Worm (Caenorhabditis elegans) whole organism, L3 larva: ENCODE data around the gene T23E7.2.
A peak's percentile ranks its signal among the peaks of the same experiment; 100 is the strongest.

Source experiments
- R02D3.7 ChIP-seq: fragments of 150-350 bp; optimal IDR thresholded peaks from 2 replicates; lab custom pipeline; 2014; ENCODE audit warnings: missing biosample characterization, missing genetic modification characterization
- ZK546.5 ChIP-seq: sonication (generic microtip); optimal IDR thresholded peaks from 2 replicates; lab custom pipeline; 2017; ENCODE audit warnings: missing biosample characterization, missing genetic modification characterization
- aly-2 ChIP-seq: fragments of 150-350 bp; optimal IDR thresholded peaks from 2 replicates; lab custom pipeline; 2014; ENCODE audit warnings: missing biosample characterization, missing genetic modification characterization
- ama-1 ChIP-seq: fragments of 150-350 bp; optimal IDR thresholded peaks from 2 replicates; lab custom pipeline; 2018
- ceh-16 ChIP-seq: sonication (generic microtip); optimal IDR thresholded peaks from 2 replicates; lab custom pipeline; 2017; ENCODE audit warnings: missing biosample characterization, missing genetic modification characterization
- ceh-28 ChIP-seq: fragments of 150-350 bp; optimal IDR thresholded peaks from 2 replicates; lab custom pipeline; 2014; ENCODE audit warnings: missing biosample characterization, missing genetic modification reagents, missing genetic modification characterization
- ceh-82 ChIP-seq: fragments of 150-350 bp; optimal IDR thresholded peaks from 2 replicates; lab custom pipeline; 2014; ENCODE audit warnings: missing biosample characterization, missing genetic modification characterization
- ceh-9 ChIP-seq: sonication (generic microtip); optimal IDR thresholded peaks from 2 replicates; lab custom pipeline; 2018; ENCODE audit warnings: missing biosample characterization, missing genetic modification characterization
- daf-12 ChIP-seq: fragments of 150-350 bp; optimal IDR thresholded peaks from 2 replicates; lab custom pipeline; 2014; ENCODE audit warnings: missing biosample characterization, missing genetic modification reagents, missing genetic modification characterization
- egl-27 ChIP-seq: sonication (generic microtip); optimal IDR thresholded peaks from 4 replicates; lab custom pipeline; 2017; ENCODE audit warnings: missing biosample characterization, missing genetic modification reagents, missing genetic modification characterization
- egl-5 ChIP-seq: fragments of 150-350 bp; optimal IDR thresholded peaks from 2 replicates; lab custom pipeline; 2017; ENCODE audit warnings: missing biosample characterization, missing genetic modification reagents, missing genetic modification characterization, inconsistent platforms
- elt-1 ChIP-seq: fragments of 150-350 bp; optimal IDR thresholded peaks from 2 replicates; lab custom pipeline; 2014; ENCODE audit warnings: missing biosample characterization, missing genetic modification characterization
- elt-2 ChIP-seq: sonication (generic microtip); optimal IDR thresholded peaks from 2 replicates; lab custom pipeline; 2016; ENCODE audit warnings: missing genetic modification reagents, mild to moderate bottlenecking, missing genetic modification characterization, missing compliant biosample characterization
- elt-3 ChIP-seq, 3 experiments: fragments of 150-350 bp in 1 of 3; sonication (generic microtip) in 2 of 3; optimal IDR thresholded peaks; 2 replicates in 2 of 3; 4 replicates in 1 of 3; lab custom pipeline; 2014 to 2017; ENCODE audit warnings: missing biosample characterization in 3 of 3, missing genetic modification characterization in 3 of 3
- eor-1 ChIP-seq, 2 experiments: fragments of 150-350 bp; optimal IDR thresholded peaks; 2 replicates each; lab custom pipeline; 2014 to 2018; ENCODE audit warnings: missing biosample characterization in 2 of 2, missing genetic modification characterization in 2 of 2
- fkh-10 ChIP-seq: sonication (generic microtip); optimal IDR thresholded peaks from 2 replicates; lab custom pipeline; 2017; ENCODE audit warnings: missing biosample characterization, missing genetic modification reagents, missing genetic modification characterization
- fkh-2 ChIP-seq: fragments of 150-350 bp; optimal IDR thresholded peaks from 2 replicates; lab custom pipeline; 2014; ENCODE audit warnings: missing biosample characterization, missing genetic modification reagents, missing genetic modification characterization
- fos-1 ChIP-seq: fragments of 150-350 bp; optimal IDR thresholded peaks from 2 replicates; lab custom pipeline; 2014; ENCODE audit warnings: missing biosample characterization, missing genetic modification characterization
- hmg-11 ChIP-seq: sonication (generic microtip); optimal IDR thresholded peaks from 2 replicates; lab custom pipeline; 2016; ENCODE audit warnings: missing genetic modification characterization, missing compliant biosample characterization
- jun-1 ChIP-seq: fragments of 150-350 bp; optimal IDR thresholded peaks from 2 replicates; lab custom pipeline; 2014; ENCODE audit warnings: missing biosample characterization, missing genetic modification reagents, missing genetic modification characterization
- lin-15B ChIP-seq: fragments of 150-350 bp; optimal IDR thresholded peaks from 2 replicates; lab custom pipeline; 2014; ENCODE audit warnings: missing biosample characterization, missing genetic modification characterization
- lin-39 ChIP-seq: fragments of 150-350 bp; optimal IDR thresholded peaks from 2 replicates; lab custom pipeline; 2018; ENCODE audit warnings: missing biosample characterization, missing genetic modification reagents, missing genetic modification characterization
- lsy-12 ChIP-seq: sonication (generic microtip); optimal IDR thresholded peaks from 2 replicates; lab custom pipeline; 2016; ENCODE audit warnings: mild to moderate bottlenecking, missing genetic modification characterization, missing compliant biosample characterization
- mdl-1 ChIP-seq: fragments of 150-350 bp; optimal IDR thresholded peaks from 2 replicates; lab custom pipeline; 2014; ENCODE audit warnings: missing biosample characterization, missing genetic modification characterization
- mml-1 ChIP-seq: fragments of 150-350 bp; sonication (generic microtip); optimal IDR thresholded peaks from 3 replicates; lab custom pipeline; 2014; ENCODE audit warnings: missing biosample characterization, missing genetic modification characterization
- nfya-1 ChIP-seq: sonication (generic microtip); optimal IDR thresholded peaks from 2 replicates; lab custom pipeline; 2017; ENCODE audit warnings: missing genetic modification characterization, mild to moderate bottlenecking, missing compliant biosample characterization, antibody characterized with exemption, moderate library complexity; ENCODE audit not compliant: insufficient read depth
- nhr-11 ChIP-seq: fragments of 150-350 bp; optimal IDR thresholded peaks from 2 replicates; lab custom pipeline; 2014; ENCODE audit warnings: missing biosample characterization, missing genetic modification characterization
- nhr-12 ChIP-seq: fragments of 150-350 bp; optimal IDR thresholded peaks from 2 replicates; lab custom pipeline; 2014; ENCODE audit warnings: missing biosample characterization, missing genetic modification characterization
- nhr-23 ChIP-seq: fragments of 150-350 bp; optimal IDR thresholded peaks from 2 replicates; lab custom pipeline; 2014; ENCODE audit warnings: missing biosample characterization, missing genetic modification reagents, missing genetic modification characterization
- nhr-237 ChIP-seq: fragments of 150-350 bp; optimal IDR thresholded peaks from 2 replicates; lab custom pipeline; 2014; ENCODE audit warnings: missing biosample characterization, missing genetic modification characterization
- nhr-25 ChIP-seq: sonication (generic microtip); optimal IDR thresholded peaks from 2 replicates; lab custom pipeline; 2017; ENCODE audit warnings: missing biosample characterization, missing genetic modification characterization
- nhr-28 ChIP-seq: fragments of 150-350 bp; optimal IDR thresholded peaks from 2 replicates; lab custom pipeline; 2014; ENCODE audit warnings: missing biosample characterization, missing genetic modification characterization
- nhr-43 ChIP-seq: sonication (generic microtip); optimal IDR thresholded peaks from 2 replicates; lab custom pipeline; 2016; ENCODE audit warnings: mild to moderate bottlenecking, missing genetic modification characterization, missing compliant biosample characterization; ENCODE audit not compliant: poor library complexity, severe bottlenecking
- nhr-67 ChIP-seq: fragments of 150-350 bp; optimal IDR thresholded peaks from 2 replicates; lab custom pipeline; 2014; ENCODE audit warnings: missing biosample characterization, missing genetic modification characterization
- nhr-76 ChIP-seq: fragments of 150-350 bp; sonication (generic microtip); optimal IDR thresholded peaks from 5 replicates; lab custom pipeline; 2014; ENCODE audit warnings: missing biosample characterization, missing genetic modification characterization
- nhr-77 ChIP-seq: fragments of 150-350 bp; optimal IDR thresholded peaks from 2 replicates; lab custom pipeline; 2014; ENCODE audit warnings: missing biosample characterization, missing genetic modification characterization
- pha-4 ChIP-seq: fragments of 150-350 bp; optimal IDR thresholded peaks from 2 replicates; lab custom pipeline; 2014; ENCODE audit warnings: missing biosample characterization, missing genetic modification reagents, missing genetic modification characterization
- pqm-1 ChIP-seq: fragments of 150-350 bp; optimal IDR thresholded peaks from 2 replicates; lab custom pipeline; 2017; ENCODE audit warnings: missing biosample characterization, missing genetic modification characterization, inconsistent platforms
- sea-2 ChIP-seq: fragments of 150-350 bp; sonication (generic microtip); optimal IDR thresholded peaks from 4 replicates; lab custom pipeline; 2014; ENCODE audit warnings: missing biosample characterization, missing genetic modification reagents, missing genetic modification characterization
- skn-1 ChIP-seq: fragments of 150-350 bp; optimal IDR thresholded peaks from 2 replicates; lab custom pipeline; 2014; ENCODE audit warnings: missing biosample characterization, missing genetic modification characterization
- snpc-4 ChIP-seq: fragments of 150-350 bp; optimal IDR thresholded peaks from 2 replicates; lab custom pipeline; 2014; ENCODE audit warnings: missing biosample characterization, missing genetic modification characterization
- tbx-2 ChIP-seq: sonication (generic microtip); optimal IDR thresholded peaks from 2 replicates; lab custom pipeline; 2016; ENCODE audit warnings: mild to moderate bottlenecking, missing genetic modification characterization, missing compliant biosample characterization
- unc-39 ChIP-seq: sonication (generic microtip); optimal IDR thresholded peaks from 4 replicates; lab custom pipeline; 2017; ENCODE audit warnings: missing biosample characterization, missing genetic modification characterization
- unc-62 ChIP-seq: fragments of 150-350 bp; sonication (generic microtip); optimal IDR thresholded peaks from 4 replicates; lab custom pipeline; 2014; ENCODE audit warnings: missing biosample characterization, missing genetic modification reagents, missing genetic modification characterization
- zag-1 ChIP-seq: fragments of 150-350 bp; optimal IDR thresholded peaks from 2 replicates; lab custom pipeline; 2014; ENCODE audit warnings: missing biosample characterization, missing genetic modification characterization
- ztf-11 ChIP-seq: fragments of 150-350 bp; optimal IDR thresholded peaks from 2 replicates; lab custom pipeline; 2014; ENCODE audit warnings: missing biosample characterization, missing genetic modification characterization
- ztf-4 ChIP-seq: fragments of 150-350 bp; optimal IDR thresholded peaks from 2 replicates; lab custom pipeline; 2014; ENCODE audit warnings: missing biosample characterization, missing genetic modification characterization

T23E7.2 gene

ce11 chrX:17638970-17639369 is 31.9 kb upstream of the T23E7.2 start:
- TF ChIP-seq elt-2 (tag; lab: Kevin White, UChicago) (peak; percentile 78), jun-1 (tag; lab: Kevin White, UChicago) (no peak), skn-1 (tag; lab: Kevin White, UChicago) (no peak), pha-4 (tag; lab: Kevin White, UChicago) (peak; percentile 47), pqm-1 (peak; percentile 57), tbx-2 (tag; lab: Kevin White, UChicago) (no peak)
- TF ChIP-seq, all 47 proteins: peak for 3

ce11 chrX:17640790-17641189 is 30.0 kb upstream of the T23E7.2 start, which contains the start of gene H18N23.2:
H18N23.2 (minus strand) TSS chrX:17640871.
- TF ChIP-seq ama-1 (lab: Kevin White, UChicago) (no peak), egl-5 (peak; percentile 12), mdl-1 (tag; lab: Kevin White, UChicago) (peak; percentile 52), ztf-4 (tag; lab: Kevin White, UChicago) (no peak), lsy-12 (tag; lab: Kevin White, UChicago) (peak; percentile 17), elt-2 (tag; lab: Kevin White, UChicago) (no peak), unc-39 (tag; lab: Kevin White, UChicago) (no peak), nhr-28 (tag; lab: Kevin White, UChicago) (no peak), nhr-77 (tag; lab: Kevin White, UChicago) (no peak), skn-1 (tag; lab: Kevin White, UChicago) (no peak), unc-62 (GFP tag; lab: Kevin White, UChicago) (no peak), ceh-82 (tag; lab: Kevin White, UChicago) (no peak), nhr-43 (tag; lab: Kevin White, UChicago) (peak; percentile 97), ceh-28 (tag; lab: Kevin White, UChicago) (no peak), daf-12 (tag; lab: Kevin White, UChicago) (no peak), nhr-11 (tag; lab: Kevin White, UChicago) (no peak), hmg-11 (tag; lab: Kevin White, UChicago) (no peak), egl-27 (tag; lab: Kevin White, UChicago) (no peak), nhr-12 (tag; lab: Kevin White, UChicago) (no peak), pqm-1 (no peak), ceh-9 (tag; lab: Kevin White, UChicago) (no peak), tbx-2 (tag; lab: Kevin White, UChicago) (peak; percentile 13), elt-1 (no peak), nfya-1 (tag; lab: Kevin White, UChicago) (no peak), mml-1 (peak; percentile 90), fkh-10 (GFP tag; lab: Kevin White, UChicago) (no peak), aly-2 (tag; lab: Kevin White, UChicago) (no peak), fkh-2 (tag; lab: Kevin White, UChicago) (no peak), ztf-11 (no peak), R02D3.7 (tag; lab: Kevin White, UChicago) (no peak), nhr-76 (tag; lab: Kevin White, UChicago) (no peak), zag-1 (tag; lab: Kevin White, UChicago) (no peak), ZK546.5 (tag; lab: Kevin White, UChicago) (no peak), nhr-67 (no peak), eor-1 (tag; optimal IDR thresholded peaks at IDR 0.05; lab: Kevin White, UChicago) (no peak), nhr-25 (peak; percentile 73), pha-4 (tag; lab: Kevin White, UChicago) (peak; percentile 20), ceh-16 (no peak), lin-15B (tag; lab: Kevin White, UChicago) (no peak), nhr-237 (tag; lab: Kevin White, UChicago) (no peak), jun-1 (tag; lab: Kevin White, UChicago) (no peak), nhr-23 (tag; lab: Kevin White, UChicago) (peak; percentile 66), sea-2 (GFP tag; lab: Kevin White, UChicago) (no peak), fos-1 (tag; lab: Kevin White, UChicago) (no peak), snpc-4 (no peak), elt-3 (tag; optimal IDR thresholded peaks at IDR 0.05; lab: Kevin White, UChicago) (peak in 2 of 3 experiments; percentile 20 to 49), lin-39 (tag; lab: Kevin White, UChicago) (no peak)
- TF ChIP-seq, all 47 proteins: peak for 10
